Fruit fly (Drosophila melanogaster): Measurements from ENCODE around the gene CCHa2.

The CCHa2 gene

DNA sequence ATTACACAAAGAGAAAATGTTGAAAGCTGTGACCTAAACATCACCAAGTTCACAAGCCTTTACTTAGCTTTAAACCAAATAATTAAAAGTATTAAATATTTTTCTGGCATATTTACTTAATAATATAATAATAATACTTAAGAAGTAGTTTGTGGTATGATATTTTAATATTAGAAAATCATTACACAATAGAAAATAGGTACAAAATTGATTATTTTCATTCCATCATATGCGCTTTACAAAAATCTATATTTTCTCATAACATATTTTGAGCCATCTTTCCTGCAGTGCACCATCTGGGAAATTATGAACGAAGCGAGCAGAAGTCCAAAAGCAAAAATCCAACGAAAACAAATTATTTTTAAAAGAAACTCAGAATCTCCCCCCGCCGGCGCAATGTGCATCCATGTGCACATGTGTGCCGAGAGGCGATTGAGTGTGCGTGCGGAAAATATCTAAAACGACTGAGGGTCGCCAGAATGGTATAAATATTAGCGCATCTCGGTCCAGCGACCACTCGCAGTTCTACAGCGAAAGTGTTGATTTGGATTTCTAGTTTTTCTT lies 30.6 kb upstream of the CCHa2 start, which contains the start of gene Act87E:
Act87E (plus strand) TSS at position 514 of the 564 bp plus-strand sequence.
- TF ChIP-seq CG1620 (GFP tag; optimal IDR thresholded peaks at IDR 0.05) (no peak), Clk (GFP tag; optimal IDR thresholded peaks at IDR 0.05) (no peak), CG7045 (GFP tag; optimal IDR thresholded peaks at IDR 0.05) (no peak), CG14711 (tag; optimal IDR thresholded peaks at IDR 0.05) (no peak), Crg-1 (GFP tag; optimal IDR thresholded peaks at IDR 0.05) (no peak), Hr96 (GFP tag; optimal IDR thresholded peaks at IDR 0.05) (no peak), cnc (optimal IDR thresholded peaks at IDR 0.05) (no peak), cic (GFP tag; optimal IDR thresholded peaks at IDR 0.05) (no peak), tj (GFP tag; optimal IDR thresholded peaks at IDR 0.05) (no peak), CG7101 (tag; optimal IDR thresholded peaks at IDR 0.05) (no peak), CG5204 (GFP tag; optimal IDR thresholded peaks at IDR 0.05) (no peak), bab1 (GFP tag; optimal IDR thresholded peaks at IDR 0.05) (no peak), pad (GFP tag; optimal IDR thresholded peaks at IDR 0.05) (no peak)

DNA sequence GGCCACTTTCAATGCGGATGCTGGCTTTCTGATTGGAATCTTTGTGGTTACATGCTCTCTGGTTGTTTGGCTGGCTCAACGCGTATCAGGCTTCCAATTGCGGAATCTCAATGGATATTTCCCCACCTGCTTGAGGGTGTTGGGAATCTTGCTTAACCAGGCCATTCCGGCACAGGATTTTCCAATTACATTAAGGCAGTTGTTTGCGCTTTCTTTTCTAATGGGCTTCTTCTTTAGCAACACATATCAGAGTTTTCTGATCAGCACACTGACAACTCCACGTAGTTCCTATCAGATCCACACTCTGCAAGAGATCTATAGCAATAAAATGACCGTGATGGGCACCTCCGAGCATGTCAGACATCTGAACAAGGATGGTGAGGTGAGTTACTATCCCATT lies 27.2 kb upstream of the CCHa2 start:
- TF ChIP-seq CG5204 (GFP tag; optimal IDR thresholded peaks at IDR 0.05): no peak
- TF ChIP-seq toe (GFP tag; optimal IDR thresholded peaks at IDR 0.05): no peak
- no peak for TF ChIP-seq CG7045 (GFP tag; optimal IDR thresholded peaks at IDR 0.05)
- TF ChIP-seq Clk (GFP tag; optimal IDR thresholded peaks at IDR 0.05): no peak
- no peak for TF ChIP-seq bab1 (GFP tag; optimal IDR thresholded peaks at IDR 0.05)

DNA sequence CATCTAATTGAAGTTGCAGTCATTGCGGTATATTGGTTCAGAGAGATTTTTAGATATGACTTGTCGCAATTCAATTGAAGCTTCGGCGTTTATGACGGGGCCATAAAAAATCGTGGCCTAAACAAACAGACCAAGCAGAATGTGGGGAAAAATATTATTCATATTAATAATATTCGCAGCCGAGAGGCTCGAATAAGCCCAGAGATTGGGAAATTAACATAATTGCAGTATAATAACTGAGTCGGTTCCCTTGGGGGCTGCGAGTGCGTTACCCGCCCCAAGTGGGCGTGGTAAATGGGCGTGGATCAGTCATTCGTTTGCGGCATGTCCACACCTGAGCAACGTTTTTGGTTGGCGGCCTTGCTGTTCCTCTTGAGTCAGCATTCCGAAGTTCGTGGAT lies 25.0 kb upstream of the CCHa2 start, which contains the start of gene Ir87a:
Ir87a (plus strand) TSS at position 301 of the 400 bp plus-strand sequence.
- TF ChIP-seq CG7101 (tag; optimal IDR thresholded peaks at IDR 0.05) (no peak), CG11617 (GFP tag; optimal IDR thresholded peaks at IDR 0.05) (no peak), bab1 (GFP tag; optimal IDR thresholded peaks at IDR 0.05) (no peak), CG33017 (tag; optimal IDR thresholded peaks at IDR 0.05) (no peak), CG12768 (GFP tag; optimal IDR thresholded peaks at IDR 0.05) (no peak), Crg-1 (GFP tag; optimal IDR thresholded peaks at IDR 0.05) (no peak), CG7045 (GFP tag; optimal IDR thresholded peaks at IDR 0.05) (no peak), cnc (optimal IDR thresholded peaks at IDR 0.05) (no peak), kay (GFP tag; ENCODE audit: borderline replicate concordance) (no peak), cic (GFP tag; optimal IDR thresholded peaks at IDR 0.05) (no peak), Hr96 (GFP tag; optimal IDR thresholded peaks at IDR 0.05) (no peak), Mnt (GFP tag; optimal IDR thresholded peaks at IDR 0.05) (no peak), CG5204 (GFP tag; optimal IDR thresholded peaks at IDR 0.05) (no peak), ovo (GFP tag; optimal IDR thresholded peaks at IDR 0.05) (no peak), Clk (GFP tag; optimal IDR thresholded peaks at IDR 0.05) (no peak), tj (GFP tag; optimal IDR thresholded peaks at IDR 0.05) (no peak), toe (GFP tag; optimal IDR thresholded peaks at IDR 0.05) (no peak), CG1620 (GFP tag; optimal IDR thresholded peaks at IDR 0.05) (no peak), pad (GFP tag; optimal IDR thresholded peaks at IDR 0.05) (no peak)

DNA sequence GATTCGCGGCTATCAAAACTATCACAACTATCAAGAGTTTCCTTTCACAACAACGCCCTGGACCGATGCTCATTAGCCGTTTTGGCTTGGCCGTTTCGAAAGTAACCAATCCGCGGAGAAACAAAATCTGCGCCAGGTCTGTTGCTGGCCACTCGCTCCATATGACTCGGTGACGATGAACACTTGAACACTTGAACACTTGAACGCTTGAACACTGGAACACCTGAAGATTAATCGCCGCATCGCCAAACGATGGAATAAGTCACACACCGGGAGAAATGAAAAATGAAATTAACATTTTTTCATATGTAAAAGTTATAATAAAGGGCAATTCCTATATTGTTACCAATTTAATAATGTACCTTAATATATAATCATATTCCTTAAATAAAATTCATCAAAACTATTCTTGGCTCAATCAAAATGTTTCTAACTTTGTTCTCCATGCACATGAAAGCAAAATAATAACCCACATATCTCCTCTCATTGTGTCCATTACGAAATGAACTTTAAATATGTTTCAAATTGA lies 22.1 kb upstream of the CCHa2 start:
- TF ChIP-seq bab1 (GFP tag; optimal IDR thresholded peaks at IDR 0.05): no peak
- TF ChIP-seq CG33017 (tag; optimal IDR thresholded peaks at IDR 0.05): no peak
- no peak for TF ChIP-seq ovo (GFP tag; optimal IDR thresholded peaks at IDR 0.05)
- TF ChIP-seq CG7101 (tag; optimal IDR thresholded peaks at IDR 0.05): no peak
- TF ChIP-seq pad (GFP tag; optimal IDR thresholded peaks at IDR 0.05): no peak
- no peak for TF ChIP-seq CG14711 (tag; optimal IDR thresholded peaks at IDR 0.05)
- TF ChIP-seq CG5204 (GFP tag; optimal IDR thresholded peaks at IDR 0.05): no peak
- TF ChIP-seq kay (GFP tag; ENCODE audit: borderline replicate concordance): no peak
- no peak for TF ChIP-seq Hr96 (GFP tag; optimal IDR thresholded peaks at IDR 0.05)
- TF ChIP-seq toe (GFP tag; optimal IDR thresholded peaks at IDR 0.05): no peak

DNA sequence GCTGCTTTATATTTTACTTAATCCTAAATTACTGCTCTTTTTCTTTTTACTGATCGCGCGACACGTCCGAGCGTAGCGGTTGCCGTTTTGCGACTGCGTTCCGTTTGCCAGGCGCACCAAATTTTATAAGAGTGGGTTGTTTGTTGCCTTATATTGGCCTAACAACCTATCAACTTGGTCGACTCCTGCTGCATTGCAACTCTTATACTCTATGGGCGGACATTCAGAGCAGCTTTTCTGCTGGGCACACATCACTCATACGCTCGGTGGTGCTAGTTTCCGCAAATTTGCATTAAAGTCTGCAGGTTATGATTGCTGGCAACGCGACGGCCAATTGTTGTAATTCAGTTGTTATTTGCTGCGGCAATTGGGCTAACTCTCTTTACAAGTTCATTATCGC lies 20.2 kb upstream of the CCHa2 start, which contains the start of gene yellow-e:
yellow-e (minus strand) TSS at position 101 of the 400 bp plus-strand sequence.
- TF ChIP-seq ovo (GFP tag; optimal IDR thresholded peaks at IDR 0.05) (no peak), Hr96 (GFP tag; optimal IDR thresholded peaks at IDR 0.05) (no peak), kay (GFP tag; ENCODE audit: borderline replicate concordance) (no peak), CG33017 (tag; optimal IDR thresholded peaks at IDR 0.05) (no peak), cic (GFP tag; optimal IDR thresholded peaks at IDR 0.05) (no peak), CG1620 (GFP tag; optimal IDR thresholded peaks at IDR 0.05) (no peak), CG12768 (GFP tag; optimal IDR thresholded peaks at IDR 0.05) (no peak), tj (GFP tag; optimal IDR thresholded peaks at IDR 0.05) (no peak), Clk (GFP tag; optimal IDR thresholded peaks at IDR 0.05) (no peak), CG5204 (GFP tag; optimal IDR thresholded peaks at IDR 0.05) (no peak), CG7101 (tag; optimal IDR thresholded peaks at IDR 0.05) (no peak), bab1 (GFP tag; optimal IDR thresholded peaks at IDR 0.05) (no peak), cnc (optimal IDR thresholded peaks at IDR 0.05) (no peak), CG11617 (GFP tag; optimal IDR thresholded peaks at IDR 0.05) (no peak), toe (GFP tag; optimal IDR thresholded peaks at IDR 0.05) (no peak), Crg-1 (GFP tag; optimal IDR thresholded peaks at IDR 0.05) (no peak)

DNA sequence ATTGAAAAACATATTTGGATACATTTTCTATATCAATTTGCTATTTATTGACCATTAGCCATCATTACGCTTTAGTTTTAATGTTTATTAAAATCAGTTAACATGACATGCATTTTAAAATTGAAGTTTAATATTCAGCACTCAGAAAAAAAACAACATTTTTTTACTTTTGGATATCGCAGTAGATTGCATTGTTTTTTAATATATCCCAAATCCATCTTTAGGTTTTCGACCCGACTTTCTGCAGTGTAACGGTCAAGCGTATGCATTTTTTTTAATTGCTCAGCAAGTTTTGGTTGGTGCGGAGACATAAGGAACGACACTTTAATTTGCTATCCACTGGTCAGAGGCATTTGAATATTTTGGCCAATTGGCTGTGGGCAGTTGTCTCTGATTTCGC lies 17.7 kb upstream of the CCHa2 start:
- TF ChIP-seq toe (GFP tag; optimal IDR thresholded peaks at IDR 0.05) (no peak), tj (GFP tag; optimal IDR thresholded peaks at IDR 0.05) (peak; percentile 26)

DNA sequence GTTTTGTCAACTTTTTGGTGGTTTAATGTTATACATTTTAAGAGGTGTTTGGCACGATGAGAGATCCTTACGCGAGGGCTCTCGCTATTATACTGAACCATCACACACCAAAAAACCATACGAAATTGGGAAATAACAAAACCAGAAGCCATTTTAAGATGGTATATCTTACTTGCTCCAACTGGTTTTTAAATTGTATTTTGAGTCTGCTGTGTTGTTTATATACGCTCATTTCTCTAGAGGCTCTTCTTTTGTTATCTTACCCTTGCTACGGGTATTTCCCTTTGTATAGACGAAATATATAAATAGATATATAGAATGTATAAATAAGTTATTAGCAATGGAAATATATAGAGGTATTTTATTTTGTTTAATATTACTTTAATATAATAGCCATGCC lies 11.9 kb upstream of the CCHa2 start, which contains the start of gene yellow-e2:
yellow-e2 (minus strand) TSS at position 101 of the 400 bp plus-strand sequence.
- TF ChIP-seq cic (GFP tag; optimal IDR thresholded peaks at IDR 0.05) (no peak), Hr96 (GFP tag; optimal IDR thresholded peaks at IDR 0.05) (no peak), kay (GFP tag; ENCODE audit: borderline replicate concordance) (no peak), ovo (GFP tag; optimal IDR thresholded peaks at IDR 0.05) (no peak), CG12768 (GFP tag; optimal IDR thresholded peaks at IDR 0.05) (no peak), Crg-1 (GFP tag; optimal IDR thresholded peaks at IDR 0.05) (no peak), tj (GFP tag; optimal IDR thresholded peaks at IDR 0.05) (no peak), CG1620 (GFP tag; optimal IDR thresholded peaks at IDR 0.05) (no peak), CG7101 (tag; optimal IDR thresholded peaks at IDR 0.05) (no peak), pad (GFP tag; optimal IDR thresholded peaks at IDR 0.05) (no peak), cnc (optimal IDR thresholded peaks at IDR 0.05) (no peak), Clk (GFP tag; optimal IDR thresholded peaks at IDR 0.05) (no peak), CG14711 (tag; optimal IDR thresholded peaks at IDR 0.05) (no peak), Mnt (GFP tag; optimal IDR thresholded peaks at IDR 0.05) (no peak)

All from whole organism, adult.